Worm (Caenorhabditis elegans): ENCODE results near the gene F54B11.5.

ce11 chrX:13605854-13606253, 10.0 kb upstream of the F54B11.5 start:
- TF ChIP-seq nhr-11 (tag; optimal IDR thresholded peaks at IDR 0.05) (no peak), daf-12 (tag; optimal IDR thresholded peaks at IDR 0.05) (no peak), Y48G9A.11 (GFP tag; IDR thresholded peaks at IDR 0.05) (no peak), nhr-42 (GFP tag; IDR thresholded peaks at IDR 0.05) (no peak), ama-1 (optimal IDR thresholded peaks at IDR 0.05) (no peak), R02D3.7 (tag; optimal IDR thresholded peaks at IDR 0.05) (no peak), ceh-82 (tag; optimal IDR thresholded peaks at IDR 0.05) (no peak), F49E8.2 (tag; optimal IDR thresholded peaks at IDR 0.05; ENCODE audit: borderline replicate concordance) (no peak)
